Worm (Caenorhabditis elegans): ENCODE results near the gene csa-1.

- peak; percentile 96 for TF ChIP-seq unc-62 (GFP tag; optimal IDR thresholded peaks at IDR 0.05)
- no peak for TF ChIP-seq pha-4 (tag; optimal IDR thresholded peaks at IDR 0.05)
- TF ChIP-seq sptf-1 (tag; optimal IDR thresholded peaks at IDR 0.05), result no peak
- TF ChIP-seq ztf-11 (tag; optimal IDR thresholded peaks at IDR 0.05), result no peak
- TF ChIP-seq drap-1 (GFP tag; optimal IDR thresholded peaks at IDR 0.05), result no peak
- no peak for TF ChIP-seq lin-13 (tag; optimal IDR thresholded peaks at IDR 0.05)
- TF ChIP-seq nhr-28 (tag; optimal IDR thresholded peaks at IDR 0.05), result no peak
- no peak for TF ChIP-seq snpc-4 (tag; optimal IDR thresholded peaks at IDR 0.05)
- TF ChIP-seq blmp-1 (tag; optimal IDR thresholded peaks at IDR 0.05), result no peak
- no peak for TF ChIP-seq lsy-2 (tag; optimal IDR thresholded peaks at IDR 0.05)
- TF ChIP-seq elt-1 (tag; optimal IDR thresholded peaks at IDR 0.05; ENCODE audit: borderline replicate concordance, insufficient read depth), result no peak
- TF ChIP-seq nhr-237 (tag; optimal IDR thresholded peaks at IDR 0.05), result no peak
- no peak for TF ChIP-seq nhr-12 (tag; optimal IDR thresholded peaks at IDR 0.05)
Observed at ce11 chrII:9306835-9307234, 12.7 kb downstream of the csa-1 start.
